Worm (Caenorhabditis elegans): ENCODE data around the gene bgnt-1.4.

bgnt-1.4 gene

DNA sequence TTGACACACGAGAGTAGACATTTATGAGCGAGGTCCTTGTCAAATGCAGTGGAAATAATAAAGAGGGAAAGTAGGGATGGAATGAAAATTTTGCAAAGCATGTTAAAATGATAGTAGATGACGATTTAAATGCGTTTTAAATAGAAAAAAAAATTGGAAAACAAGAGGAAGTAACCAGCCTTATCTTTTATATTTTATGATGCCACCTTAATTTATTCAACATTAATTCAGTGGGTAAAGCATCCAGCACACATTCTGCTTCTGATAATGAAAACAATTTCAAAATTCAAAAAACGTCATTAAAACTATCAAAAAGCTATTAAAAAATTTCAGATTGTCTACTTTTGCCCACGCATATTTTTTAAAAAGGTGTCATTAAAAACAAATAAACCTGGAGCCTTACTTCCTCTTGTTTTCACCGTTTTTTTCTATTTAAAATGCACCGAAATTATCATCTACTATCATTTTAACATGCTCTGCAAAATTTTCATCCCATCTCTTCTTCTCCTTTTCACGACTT lies 24.6 kb downstream of the bgnt-1.4 start, which contains the start of the genes Y60C6A.2 and Y60C6A.3:
Y60C6A.2 (minus strand) TSS at position 101 of the 520 bp plus-strand sequence.
Y60C6A.3 (plus strand) TSS at position 470 of the 520 bp plus-strand sequence.
- TF ChIP-seq ztf-16 (tag; optimal IDR thresholded peaks at IDR 0.05) (no peak), nhr-232 (tag; optimal IDR thresholded peaks at IDR 0.05) (no peak), unc-42 (tag; optimal IDR thresholded peaks at IDR 0.05) (no peak), ceh-45 (GFP tag; IDR thresholded peaks at IDR 0.05) (no peak), mec-3 (tag; optimal IDR thresholded peaks at IDR 0.05; ENCODE audit: borderline replicate concordance) (no peak), eyg-1 (tag; optimal IDR thresholded peaks at IDR 0.05) (no peak), ceh-30 (tag; optimal IDR thresholded peaks at IDR 0.05) (no peak), dmd-4 (tag; optimal IDR thresholded peaks at IDR 0.05; ENCODE audit: borderline replicate concordance) (no peak), ceh-18 (tag; optimal IDR thresholded peaks at IDR 0.05) (no peak), pha-4 (tag; optimal IDR thresholded peaks at IDR 0.05) (no peak), hlh-30 (tag; optimal IDR thresholded peaks at IDR 0.05; ENCODE audit: insufficient read depth) (no peak), lin-11 (tag; optimal IDR thresholded peaks at IDR 0.05) (no peak), fax-1 (tag; optimal IDR thresholded peaks at IDR 0.05) (no peak), lim-6 (tag; optimal IDR thresholded peaks at IDR 0.05) (no peak), ceh-14 (tag; optimal IDR thresholded peaks at IDR 0.05) (no peak), nfya-1 (tag; optimal IDR thresholded peaks at IDR 0.05) (no peak)

ce11 chrV:4787166-4787565 lies 26.4 kb downstream of the bgnt-1.4 start, which contains the start of gene R02F11.9:
Gene R02F11.9 (plus strand): TSS chrV:4787466.
- TF ChIP-seq pag-3 (tag; optimal IDR thresholded peaks at IDR 0.05; ENCODE audit: borderline replicate concordance) (no peak), T23F11.4 (GFP tag; optimal IDR thresholded peaks at IDR 0.05) (no peak), hlh-30 (tag; optimal IDR thresholded peaks at IDR 0.05; ENCODE audit: insufficient read depth) (no peak), K02D7.2 (tag; optimal IDR thresholded peaks at IDR 0.05) (no peak)

ce11 chrV:4787836-4788235 lies 27.1 kb downstream of the bgnt-1.4 start:
- TF ChIP-seq nfya-1 (tag; optimal IDR thresholded peaks at IDR 0.05): no peak
- no peak for TF ChIP-seq ceh-14 (tag; optimal IDR thresholded peaks at IDR 0.05)
- TF ChIP-seq K02D7.2 (tag; optimal IDR thresholded peaks at IDR 0.05): no peak
- no peak for TF ChIP-seq fkh-10 (GFP tag; optimal IDR thresholded peaks at IDR 0.05)
- no peak for TF ChIP-seq fax-1 (tag; optimal IDR thresholded peaks at IDR 0.05)
- no peak for TF ChIP-seq dve-1 (tag; optimal IDR thresholded peaks at IDR 0.05)
- TF ChIP-seq ceh-45 (GFP tag; IDR thresholded peaks at IDR 0.05): no peak
- no peak for TF ChIP-seq unc-3 (GFP tag; conservative IDR thresholded peaks at IDR 0.05)
- TF ChIP-seq unc-3 (tag; optimal IDR thresholded peaks at IDR 0.05): no peak
- no peak for TF ChIP-seq sox-4 (tag; optimal IDR thresholded peaks at IDR 0.05)
- TF ChIP-seq pag-3 (tag; optimal IDR thresholded peaks at IDR 0.05; ENCODE audit: borderline replicate concordance): no peak
- TF ChIP-seq hlh-15 (tag; optimal IDR thresholded peaks at IDR 0.05): no peak
- TF ChIP-seq hlh-30 (tag; optimal IDR thresholded peaks at IDR 0.05; ENCODE audit: insufficient read depth): no peak
- TF ChIP-seq ceh-19 (GFP tag; optimal IDR thresholded peaks at IDR 0.05): no peak
- TF ChIP-seq C08G9.2 (tag; optimal IDR thresholded peaks at IDR 0.05): no peak
- TF ChIP-seq pha-2 (tag; optimal IDR thresholded peaks at IDR 0.05): no peak
- no peak for TF ChIP-seq ztf-16 (tag; optimal IDR thresholded peaks at IDR 0.05)
- no peak for TF ChIP-seq lin-11 (tag; optimal IDR thresholded peaks at IDR 0.05)
- TF ChIP-seq C38D4.7 (GFP tag; optimal IDR thresholded peaks at IDR 0.05): no peak
- no peak for TF ChIP-seq ceh-34 (tag; optimal IDR thresholded peaks at IDR 0.05)

- TF ChIP-seq ceh-2 (tag; optimal IDR thresholded peaks at IDR 0.05): no peak
- TF ChIP-seq pqm-1 (tag; optimal IDR thresholded peaks at IDR 0.05): no peak
- TF ChIP-seq syd-9 (tag; optimal IDR thresholded peaks at IDR 0.05): no peak
- no peak for TF ChIP-seq hlh-30 (tag; optimal IDR thresholded peaks at IDR 0.05; ENCODE audit: insufficient read depth)
- TF ChIP-seq ttx-3 (tag; optimal IDR thresholded peaks at IDR 0.05): no peak
- no peak for TF ChIP-seq mec-3 (tag; optimal IDR thresholded peaks at IDR 0.05; ENCODE audit: borderline replicate concordance)
- no peak for TF ChIP-seq nhr-11 (tag; optimal IDR thresholded peaks at IDR 0.05)
These were observed 28.0 kb downstream of the bgnt-1.4 start, which contains the start of gene R02F11.10 for ce11 chrV:4788823-4789222. Gene R02F11.10 (plus strand): TSS chrV:4789123.

Data from whole organism, late embryonic.